Worm (Caenorhabditis elegans) whole organism, young adult: Measurements from ENCODE around the gene ZK930.7.

Experiments used
- B0019.2 ChIP-seq: fragments of 200-800 bp; sonication (Bioruptor generic); conservative IDR thresholded peaks from 2 replicates; pipeline ENCODE4 v1.3.6; 2022; ENCODE audit warnings: missing genetic modification reagents, missing genetic modification characterization, missing compliant biosample characterization
- B0261.1 ChIP-seq: sonication (generic microtip); optimal IDR thresholded peaks from 2 replicates; lab custom pipeline; 2016; ENCODE audit warnings: mild to moderate bottlenecking, missing genetic modification characterization, moderate library complexity, missing compliant biosample characterization
- D2030.7 ChIP-seq: fragments of 200-800 bp; sonication (Bioruptor generic); IDR thresholded peaks from 2 replicates; pipeline ENCODE4 v1.3.6; 2022; ENCODE audit warnings: missing genetic modification reagents, missing genetic modification characterization, missing compliant biosample characterization
- F23B12.7 ChIP-seq: sonication (generic microtip); optimal IDR thresholded peaks from 2 replicates; lab custom pipeline; 2017; ENCODE audit warnings: missing genetic modification characterization, mild to moderate bottlenecking, missing compliant biosample characterization, antibody characterized with exemption, moderate library complexity; ENCODE audit not compliant: insufficient read depth
- F33H1.4 ChIP-seq: fragments of 200-800 bp; sonication (Bioruptor generic); IDR thresholded peaks from 2 replicates; pipeline ENCODE4 v1.3.6; 2022; ENCODE audit warnings: missing genetic modification reagents, missing genetic modification characterization, missing compliant biosample characterization
- F49E8.2 ChIP-seq: sonication (generic microtip); optimal IDR thresholded peaks from 3 replicates; lab custom pipeline; 2017; ENCODE audit warnings: missing genetic modification characterization, mild to moderate bottlenecking, missing compliant biosample characterization, antibody characterized with exemption, moderate library complexity; ENCODE audit not compliant: insufficient read depth
- F57C9.4 ChIP-seq: sonication (generic microtip); optimal IDR thresholded peaks from 2 replicates; lab custom pipeline; 2017; ENCODE audit warnings: mild to moderate bottlenecking, missing genetic modification characterization, missing compliant biosample characterization
- K12H6.12 ChIP-seq: fragments of 200-800 bp; sonication (Bioruptor generic); optimal IDR thresholded peaks from 2 replicates; lab custom pipeline; 2018; ENCODE audit warnings: mild to moderate bottlenecking, missing genetic modification characterization, missing compliant biosample characterization
- ama-1 ChIP-seq, 3 experiments: fragments of 150-350 bp in 1 of 3; sonication (generic microtip) in 2 of 3; optimal IDR thresholded peaks; 2 replicates each; lab custom pipeline; 2014 to 2018; ENCODE audit warnings: missing biosample characterization in 2 of 3, missing genetic modification characterization in 2 of 3, missing genetic modification reagents in 2 of 3
- aptf-3 ChIP-seq: fragments of 200-800 bp; sonication (Bioruptor generic); IDR thresholded peaks from 2 replicates; pipeline ENCODE4 v1.3.6; 2022; ENCODE audit warnings: missing genetic modification characterization, missing compliant biosample characterization
- attf-3 ChIP-seq: fragments of 200-800 bp; sonication (Bioruptor generic); conservative IDR thresholded peaks from 2 replicates; pipeline ENCODE4 v1.3.6; 2022; ENCODE audit warnings: missing genetic modification reagents, missing genetic modification characterization, missing compliant biosample characterization
- attf-5 ChIP-seq: fragments of 200-800 bp; sonication (Bioruptor generic); optimal IDR thresholded peaks from 2 replicates; lab custom pipeline; 2018; ENCODE audit warnings: mild to moderate bottlenecking, missing genetic modification characterization, missing compliant biosample characterization
- ceh-27 ChIP-seq: fragments of 200-800 bp; sonication (Bioruptor generic); optimal IDR thresholded peaks from 2 replicates; lab custom pipeline; 2018; ENCODE audit warnings: mild to moderate bottlenecking, missing genetic modification characterization, moderate library complexity, missing compliant biosample characterization
- ceh-40 ChIP-seq: fragments of 200-800 bp; sonication (Bioruptor generic); IDR thresholded peaks from 2 replicates; pipeline ENCODE4 v1.3.6; 2022; ENCODE audit warnings: missing genetic modification characterization, missing compliant biosample characterization
- ceh-91 ChIP-seq: fragments of 200-800 bp; sonication (Bioruptor generic); IDR thresholded peaks from 2 replicates; pipeline ENCODE4 v1.3.6; 2022; ENCODE audit warnings: missing genetic modification reagents, missing genetic modification characterization, missing compliant biosample characterization
- chd-7 ChIP-seq: sonication (generic microtip); optimal IDR thresholded peaks from 2 replicates; lab custom pipeline; 2016; ENCODE audit warnings: mild to moderate bottlenecking, missing genetic modification characterization, moderate library complexity, missing compliant biosample characterization
- die-1 ChIP-seq: sonication (generic microtip); optimal IDR thresholded peaks from 2 replicates; lab custom pipeline; 2016; ENCODE audit warnings: missing genotype, mild to moderate bottlenecking, missing genetic modification characterization, missing compliant biosample characterization
- dpl-1 ChIP-seq: fragments of 150-350 bp; optimal IDR thresholded peaks from 2 replicates; lab custom pipeline; 2014; ENCODE audit warnings: missing biosample characterization, missing genetic modification reagents, missing genetic modification characterization
- ekl-4 ChIP-seq: fragments of 200-800 bp; sonication (Bioruptor generic); IDR thresholded peaks from 2 replicates; pipeline ENCODE4 v1.3.6; 2022; ENCODE audit warnings: missing genetic modification reagents, missing genetic modification characterization, missing compliant biosample characterization
- him-1 ChIP-seq: sonication (generic microtip); optimal IDR thresholded peaks from 2 replicates; lab custom pipeline; 2016; ENCODE audit warnings: missing genotype, missing genetic modification reagents, missing genetic modification characterization, missing compliant biosample characterization
- hmg-1.2 ChIP-seq: fragments of 200-800 bp; sonication (Bioruptor generic); IDR thresholded peaks from 2 replicates; pipeline ENCODE4 v1.3.6; 2022; ENCODE audit warnings: missing genetic modification reagents, missing genetic modification characterization, missing compliant biosample characterization
- hmg-20 ChIP-seq: fragments of 200-800 bp; sonication (Bioruptor generic); IDR thresholded peaks from 2 replicates; pipeline ENCODE4 v1.3.6; 2022; ENCODE audit warnings: missing genetic modification reagents, missing genetic modification characterization, missing compliant biosample characterization
- lin-35 ChIP-seq, 3 experiments: fragments of 150-350 bp in 2 of 3; sonication (generic microtip) in 1 of 3; optimal IDR thresholded peaks; 2 replicates each; lab custom pipeline; 2014 to 2018; ENCODE audit warnings: missing biosample characterization in 3 of 3, missing genetic modification characterization in 3 of 3, missing genetic modification reagents in 3 of 3
- lin-40 ChIP-seq: sonication (generic microtip); optimal IDR thresholded peaks from 2 replicates; lab custom pipeline; 2016; ENCODE audit warnings: missing genetic modification characterization, mild to moderate bottlenecking, missing compliant biosample characterization, missing genotype, missing genetic modification reagents
- lin-54 ChIP-seq: fragments of 200-800 bp; sonication (Bioruptor generic); optimal IDR thresholded peaks from 2 replicates; lab custom pipeline; 2018; ENCODE audit warnings: mild to moderate bottlenecking, missing genetic modification characterization, missing compliant biosample characterization
- lsl-1 ChIP-seq: fragments of 200-800 bp; sonication (Bioruptor generic); optimal IDR thresholded peaks from 2 replicates; lab custom pipeline; 2018; ENCODE audit warnings: mild to moderate bottlenecking, missing genetic modification characterization, moderate library complexity, missing compliant biosample characterization
- mcd-1 ChIP-seq: fragments of 200-800 bp; sonication (Bioruptor generic); IDR thresholded peaks from 2 replicates; pipeline ENCODE4 v1.3.6; 2022; ENCODE audit warnings: missing genetic modification reagents, missing genetic modification characterization, missing compliant biosample characterization
- nfyb-1 ChIP-seq: fragments of 200-800 bp; sonication (Bioruptor generic); IDR thresholded peaks from 2 replicates; pipeline ENCODE4 v1.3.6; 2022; ENCODE audit warnings: missing genetic modification reagents, missing genetic modification characterization, missing compliant biosample characterization
- nhr-80 ChIP-seq: sonication (generic microtip); optimal IDR thresholded peaks from 2 replicates; lab custom pipeline; 2016; ENCODE audit warnings: missing genetic modification characterization, missing compliant biosample characterization
- nhr-90 ChIP-seq: sonication (generic microtip); optimal IDR thresholded peaks from 2 replicates; lab custom pipeline; 2016; ENCODE audit warnings: missing genotype, mild to moderate bottlenecking, missing genetic modification characterization, missing compliant biosample characterization
- pbrm-1 ChIP-seq: fragments of 200-800 bp; sonication (Bioruptor generic); IDR thresholded peaks from 2 replicates; pipeline ENCODE4 v1.3.6; 2022; ENCODE audit warnings: missing genetic modification reagents, missing genetic modification characterization, missing compliant biosample characterization
- rec-8 ChIP-seq, 2 experiments: sonication (generic microtip); optimal IDR thresholded peaks; 2 replicates each; lab custom pipeline; 2016; ENCODE audit warnings: mild to moderate bottlenecking in 2 of 2, missing genetic modification characterization in 2 of 2, missing genetic modification reagents in 2 of 2, missing genotype in 2 of 2, missing biosample characterization in 1 of 2, missing compliant biosample characterization in 1 of 2, moderate library complexity in 1 of 2
- rpc-1 ChIP-seq, 2 experiments: fragments of 150-350 bp in 1 of 2; sonication (generic microtip) in 1 of 2; optimal IDR thresholded peaks; 2 replicates each; lab custom pipeline; 2014 to 2018; ENCODE audit warnings: missing biosample characterization in 1 of 2, missing genetic modification characterization in 1 of 2, missing genetic modification reagents in 1 of 2, missing genotype in 1 of 2
- sea-2 ChIP-seq: fragments of 200-800 bp; sonication (Bioruptor generic); IDR thresholded peaks from 2 replicates; pipeline ENCODE4 v1.3.6; 2022; ENCODE audit warnings: missing genetic modification characterization, missing compliant biosample characterization
- snpc-4 ChIP-seq, 5 experiments: fragments of 150-350 bp in 1 of 5; sonication (generic microtip) in 4 of 5; optimal IDR thresholded peaks; 2 replicates each; lab custom pipeline; 2014 to 2018; ENCODE audit warnings: missing genetic modification characterization in 5 of 5, missing biosample characterization in 3 of 5, antibody characterized with exemption in 2 of 5, mild to moderate bottlenecking in 2 of 5, missing compliant biosample characterization in 2 of 5, missing genotype in 2 of 5, moderate library complexity in 2 of 5, missing genetic modification reagents in 1 of 5
- tbp1 ChIP-seq: fragments of 200-800 bp; sonication (Bioruptor generic); optimal IDR thresholded peaks from 2 replicates; lab custom pipeline; 2018; ENCODE audit warnings: mild to moderate bottlenecking, missing genetic modification characterization, missing compliant biosample characterization
- tbx-9 ChIP-seq: sonication (generic microtip); optimal IDR thresholded peaks from 2 replicates; lab custom pipeline; 2016; ENCODE audit warnings: borderline replicate concordance, missing genetic modification characterization, inconsistent platforms, missing compliant biosample characterization
- zfh-2 ChIP-seq: fragments of 200-800 bp; sonication (Bioruptor generic); conservative IDR thresholded peaks from 2 replicates; pipeline ENCODE4 v1.3.6; 2022; ENCODE audit warnings: missing genetic modification reagents, missing genetic modification characterization, missing compliant biosample characterization
- ztf-18 ChIP-seq: sonication (generic microtip); optimal IDR thresholded peaks from 2 replicates; lab custom pipeline; 2016; ENCODE audit warnings: missing genotype, mild to moderate bottlenecking, missing genetic modification characterization, missing compliant biosample characterization
- ztf-25 ChIP-seq: fragments of 200-800 bp; sonication (Bioruptor generic); IDR thresholded peaks from 2 replicates; pipeline ENCODE4 v1.3.6; 2022; ENCODE audit warnings: missing genetic modification reagents, missing genetic modification characterization, missing compliant biosample characterization
- ztf-26 ChIP-seq: sonication (generic microtip); optimal IDR thresholded peaks from 2 replicates; lab custom pipeline; 2017; ENCODE audit warnings: missing genetic modification characterization, missing compliant biosample characterization
- ztf-3 ChIP-seq: fragments of 200-800 bp; sonication (Bioruptor generic); optimal IDR thresholded peaks from 2 replicates; lab custom pipeline; 2018; ENCODE audit warnings: mild to moderate bottlenecking, missing genetic modification characterization, missing compliant biosample characterization

The ZK930.7 gene

ce11 chrII:11954811-11955210, 40.4 kb downstream of the ZK930.7 start (continued):
- TF ChIP-seq ztf-25 (GFP tag; lab: Robert Waterston, UW) (no peak), ceh-40 (no peak), B0261.1 (tag; lab: Kevin White, UChicago) (no peak)

ce11 chrII:11958793-11959574, 44.6 kb downstream of the ZK930.7 start:
- peak; percentile 18 for TF ChIP-seq attf-5
- TF ChIP-seq die-1 (tag; lab: Kevin White, UChicago): peak; percentile 49
- TF ChIP-seq F57C9.4 (tag; lab: Kevin White, UChicago): no peak
- peak; percentile 89 for TF ChIP-seq tbp1 (GFP tag; lab: Kevin White, UChicago)
- peak; percentile 8 for TF ChIP-seq nhr-80 (tag; lab: Kevin White, UChicago)
- TF ChIP-seq ekl-4 (GFP tag; lab: Robert Waterston, UW): no peak
- TF ChIP-seq snpc-4 (GFP tag; optimal IDR thresholded peaks at IDR 0.05; lab: Kevin White, UChicago): no peak
- TF ChIP-seq snpc-4 (tag; optimal IDR thresholded peaks at IDR 0.05; lab: Kevin White, UChicago): peak in 3 of 4 experiments; percentile 12 to 43 (median 42)
- TF ChIP-seq K12H6.12 (tag; lab: Kevin White, UChicago): peak; percentile 12
- TF ChIP-seq hmg-1.2 (GFP tag; lab: Robert Waterston, UW): peak; percentile 63
- TF ChIP-seq nfyb-1: peak; percentile 59
- peak; percentile 48 for TF ChIP-seq lin-40 (tag; lab: Kevin White, UChicago)
- peak; percentile 32 for TF ChIP-seq F49E8.2 (tag; lab: Kevin White, UChicago)
- TF ChIP-seq B0019.2 (GFP tag; lab: Robert Waterston, UW): 0 out of 2 replicates have a peak, but pooled peaks have one; percentile 30
- peak; percentile 46 for TF ChIP-seq rpc-1 (optimal IDR thresholded peaks at IDR 0.05; lab: Kevin White, UChicago)
- TF ChIP-seq rpc-1 (tag; optimal IDR thresholded peaks at IDR 0.05; lab: Kevin White, UChicago): peak; percentile 69
- TF ChIP-seq ama-1 (optimal IDR thresholded peaks at IDR 0.05; lab: Kevin White, UChicago): no peak
- TF ChIP-seq ama-1 (GFP tag; optimal IDR thresholded peaks at IDR 0.05; lab: Kevin White, UChicago): peak in 1 of 2 experiments; percentile 37
- TF ChIP-seq pbrm-1: peak; percentile 42; the same call in 1 of the 2 replicates
- TF ChIP-seq ztf-25 (GFP tag; lab: Robert Waterston, UW): 0 out of 2 replicates have a peak, but pooled peaks have one; percentile 24
- no peak for TF ChIP-seq sea-2 (GFP tag; lab: Robert Waterston, UW)
- TF ChIP-seq lin-54 (GFP tag; lab: Kevin White, UChicago): peak; percentile 5
- peak; percentile 56 for TF ChIP-seq ceh-27 (GFP tag; lab: Kevin White, UChicago)
- peak; percentile 42; the same call in 1 of the 2 replicates for TF ChIP-seq zfh-2
- TF ChIP-seq B0261.1 (tag; lab: Kevin White, UChicago): peak; percentile 81
- TF ChIP-seq lsl-1: peak; percentile 74
- TF ChIP-seq tbx-9: no peak
- TF ChIP-seq F23B12.7: peak; percentile 43
- TF ChIP-seq rec-8 (tag; optimal IDR thresholded peaks at IDR 0.05; lab: Kevin White, UChicago): no peak
- peak; percentile 17 for TF ChIP-seq ztf-26
- TF ChIP-seq ceh-91: no peak
- no peak for TF ChIP-seq ztf-3 (GFP tag; lab: Kevin White, UChicago)
- peak; percentile 53 for TF ChIP-seq him-1 (tag; lab: Kevin White, UChicago)
- 0 out of 2 replicates have a peak, but pooled peaks have one; percentile 40 for TF ChIP-seq attf-3
- TF ChIP-seq nhr-90 (tag; lab: Kevin White, UChicago): peak; percentile 14
- TF ChIP-seq F33H1.4 (GFP tag; lab: Robert Waterston, UW): peak; percentile 30; the same call in 1 of the 2 replicates
- TF ChIP-seq aptf-3 (GFP tag; lab: Robert Waterston, UW): no peak
- TF ChIP-seq mcd-1 (GFP tag; lab: Robert Waterston, UW): peak; percentile 60
- peak; percentile 63; the same call in 1 of the 2 replicates for TF ChIP-seq D2030.7 (GFP tag; lab: Robert Waterston, UW)
- TF ChIP-seq lin-35 (GFP tag; optimal IDR thresholded peaks at IDR 0.05; lab: Kevin White, UChicago): peak in 1 of 3 experiments; percentile 5
- TF ChIP-seq ztf-18: peak; percentile 7
- no peak for TF ChIP-seq dpl-1 (GFP tag; lab: Kevin White, UChicago)
- TF ChIP-seq hmg-20 (GFP tag; lab: Robert Waterston, UW): no peak
- no peak for TF ChIP-seq chd-7
